Worm (Caenorhabditis elegans) whole organism, midembryonic: Measurements from ENCODE around the gene cls-1.

Source experiments
- T22C8.4 ChIP-seq: fragments of 200-800 bp; sonication (Bioruptor generic); IDR thresholded peaks from 2 replicates; pipeline ENCODE4 v1.3.6; 2022; ENCODE audit warnings: missing genetic modification characterization, missing compliant biosample characterization
- cog-1 ChIP-seq: sonication (generic microtip); optimal IDR thresholded peaks from 2 replicates; lab custom pipeline; 2016; ENCODE audit warnings: missing genetic modification characterization, missing compliant biosample characterization
- flt-1 ChIP-seq: fragments of 200-800 bp; sonication (Bioruptor generic); IDR thresholded peaks from 2 replicates; pipeline ENCODE4 v1.3.6; 2022; ENCODE audit warnings: missing genetic modification characterization, missing compliant biosample characterization
- klf-2 ChIP-seq: fragments of 200-800 bp; sonication (Bioruptor generic); conservative IDR thresholded peaks from 2 replicates; pipeline ENCODE4 v1.3.6; 2022; ENCODE audit warnings: missing genetic modification reagents, missing genetic modification characterization, missing compliant biosample characterization
- med-1 ChIP-seq: sonication (generic microtip); optimal IDR thresholded peaks from 2 replicates; lab custom pipeline; 2017; ENCODE audit warnings: missing genetic modification characterization, mild to moderate bottlenecking, missing compliant biosample characterization, antibody characterized with exemption, missing genetic modification reagents; ENCODE audit not compliant: insufficient read depth
- ref-1 ChIP-seq: fragments of 200-800 bp; sonication (Bioruptor generic); conservative IDR thresholded peaks from 2 replicates; pipeline ENCODE4 v1.3.6; 2022; ENCODE audit warnings: missing genetic modification reagents, missing genetic modification characterization, missing compliant biosample characterization
- tab-1 ChIP-seq: fragments of 200-800 bp; sonication (Bioruptor generic); IDR thresholded peaks from 2 replicates; pipeline ENCODE4 v1.3.6; 2022; ENCODE audit warnings: missing genetic modification characterization, missing compliant biosample characterization
- ztf-23 ChIP-seq: fragments of 200-800 bp; sonication (Bioruptor generic); IDR thresholded peaks from 2 replicates; pipeline ENCODE4 v1.3.6; 2022; ENCODE audit warnings: missing genetic modification reagents, missing genetic modification characterization, missing compliant biosample characterization
- ztf-29 ChIP-seq: fragments of 200-800 bp; sonication (Bioruptor generic); IDR thresholded peaks from 2 replicates; pipeline ENCODE4 v1.3.6; 2022; ENCODE audit warnings: missing genetic modification reagents, missing genetic modification characterization, missing compliant biosample characterization

ce11 chrIII:7520672-7521071 is 12.7 kb downstream of the cls-1 start, which contains the start of the genes cux-7 and C07H6.2:
- TF ChIP-seq ztf-29 (GFP tag; lab: Robert Waterston, UW) (peak; percentile 50; the same call in 1 of the 2 replicates), tab-1 (GFP tag; lab: Robert Waterston, UW) (no peak), klf-2 (GFP tag; lab: Robert Waterston, UW) (peak; percentile 65; the same call in 1 of the 2 replicates), med-1 (GFP tag; lab: Kevin White, UChicago) (no peak), ztf-23 (GFP tag; lab: Robert Waterston, UW) (no peak; the same call in none of the 2 replicates), T22C8.4 (peak; percentile 24; the same call in 1 of the 2 replicates), cog-1 (tag; lab: Kevin White, UChicago) (peak; percentile 80), ref-1 (GFP tag; lab: Robert Waterston, UW) (peak; percentile 42; the same call in 1 of the 2 replicates), flt-1 (peak; percentile 87)
